Fruit fly (Drosophila melanogaster): ENCODE data around the gene Kcmf1.
A peak's percentile ranks its signal among the peaks of the same experiment; 100 is the strongest.

The Kcmf1 gene

DNA sequence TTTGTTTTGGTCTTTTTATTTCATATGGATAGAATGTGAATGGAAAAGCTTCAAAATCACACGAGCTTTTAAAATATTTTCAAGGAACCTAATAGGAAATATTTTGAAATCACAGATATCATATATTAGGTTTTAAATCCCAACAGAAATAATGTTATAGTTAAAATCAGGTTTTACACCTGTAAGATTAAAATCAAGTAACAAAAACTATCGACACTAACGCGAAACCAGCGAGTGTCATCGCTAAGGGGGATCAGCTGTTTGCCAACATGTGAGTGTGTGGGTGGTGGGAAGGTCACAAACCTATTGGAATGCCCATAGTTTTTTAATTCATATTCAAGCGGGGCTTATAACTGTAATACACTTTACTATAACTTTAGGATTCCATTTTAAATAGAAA lies 23.9 kb upstream of the Kcmf1 start, which contains the start of gene hyx (continued):
- TF ChIP-seq CG10543 (GFP tag; optimal IDR thresholded peaks at IDR 0.05) (peak; percentile 29), kni (GFP tag; optimal IDR thresholded peaks at IDR 0.05) (no peak), ap (GFP tag; IDR thresholded peaks at IDR 0.05) (no peak), btn (GFP tag; optimal IDR thresholded peaks at IDR 0.05) (no peak), Fer3 (tag; optimal IDR thresholded peaks at IDR 0.05) (peak; percentile 50), CG14965 (GFP tag; optimal IDR thresholded peaks at IDR 0.05; ENCODE audit: borderline replicate concordance) (no peak), GATAe (GFP tag; conservative IDR thresholded peaks at IDR 0.05) (no peak), ind (GFP tag; optimal IDR thresholded peaks at IDR 0.05) (peak; percentile 23), CG5180 (GFP tag; optimal IDR thresholded peaks at IDR 0.05) (no peak), CG32532 (GFP tag; IDR thresholded peaks at IDR 0.05) (no peak; the same call in 1 of the 2 replicates), CG31441 (GFP tag; IDR thresholded peaks at IDR 0.05) (no peak), CG7372 (GFP tag; IDR thresholded peaks at IDR 0.05) (no peak), CG10431 (GFP tag; optimal IDR thresholded peaks at IDR 0.05) (no peak), Aef1 (GFP tag; IDR thresholded peaks at IDR 0.05) (no peak), YL-1 (GFP tag; optimal IDR thresholded peaks at IDR 0.05) (no peak), abd-A (tag; optimal IDR thresholded peaks at IDR 0.05) (no peak), cas (GFP tag; IDR thresholded peaks at IDR 0.05) (0 out of 2 replicates have a peak, but pooled peaks have one; percentile 27), bigmax (GFP tag; optimal IDR thresholded peaks at IDR 0.05) (no peak), B-H2 (GFP tag; optimal IDR thresholded peaks at IDR 0.05) (peak; percentile 60), ssp (GFP tag; IDR thresholded peaks at IDR 0.05) (no peak), insv (GFP tag; optimal IDR thresholded peaks at IDR 0.05) (peak in 1 of 2 experiments; percentile 22), odd (GFP tag; optimal IDR thresholded peaks at IDR 0.05) (peak; percentile 20), CG1832 (GFP tag; optimal IDR thresholded peaks at IDR 0.05) (no peak), tio (GFP tag; optimal IDR thresholded peaks at IDR 0.05) (no peak), lab (GFP tag; optimal IDR thresholded peaks at IDR 0.05) (peak; percentile 56), CG13296 (GFP tag; optimal IDR thresholded peaks at IDR 0.05) (peak; percentile 56), CG34422 (GFP tag; IDR thresholded peaks at IDR 0.05) (peak; percentile 65; the same call in 2 of the 3 replicates), Camta (GFP tag; optimal IDR thresholded peaks at IDR 0.05) (peak; percentile 47), Abd-B (GFP tag; optimal IDR thresholded peaks at IDR 0.05) (no peak), CG10565 (GFP tag; optimal IDR thresholded peaks at IDR 0.05) (no peak), klu (GFP tag; IDR thresholded peaks at IDR 0.05) (peak; percentile 44), CG2120 (GFP tag; optimal IDR thresholded peaks at IDR 0.05) (peak; percentile 77), E2f1 (GFP tag; IDR thresholded peaks at IDR 0.05) (no peak), CG7987 (GFP tag; optimal IDR thresholded peaks at IDR 0.05) (peak; percentile 11), phol (tag; optimal IDR thresholded peaks at IDR 0.05) (peak; percentile 33), az2 (GFP tag; optimal IDR thresholded peaks at IDR 0.05) (peak; percentile 49), CG18262 (tag; optimal IDR thresholded peaks at IDR 0.05) (peak; percentile 41), mam (GFP tag; optimal IDR thresholded peaks at IDR 0.05) (peak; percentile 59), CG15514 (GFP tag; optimal IDR thresholded peaks at IDR 0.05) (peak; percentile 57), CG18476 (GFP tag; optimal IDR thresholded peaks at IDR 0.05) (no peak), CG6272 (GFP tag; IDR thresholded peaks at IDR 0.05) (no peak), onecut (GFP tag; IDR thresholded peaks at IDR 0.05) (no peak), gro (GFP tag; optimal IDR thresholded peaks at IDR 0.05) (peak; percentile 76), pita (GFP tag; optimal IDR thresholded peaks at IDR 0.05) (no peak), CG33557 (GFP tag; optimal IDR thresholded peaks at IDR 0.05) (peak; percentile 38), CG3726 (GFP tag; IDR thresholded peaks at IDR 0.05) (no peak), Sry-β (GFP tag; optimal IDR thresholded peaks at IDR 0.05) (peak; percentile 14), CG15269 (tag; optimal IDR thresholded peaks at IDR 0.05) (peak; percentile 42), CG2129 (GFP tag; IDR thresholded peaks at IDR 0.05; ENCODE audit: partially characterized antibody) (peak; percentile 82), Atf-2 (GFP tag; optimal IDR thresholded peaks at IDR 0.05) (no peak), salm (tag; optimal IDR thresholded peaks at IDR 0.05) (no peak)
